Worm (Caenorhabditis elegans) whole organism, late embryonic: ENCODE results near the gene eak-7.

ENCODE experiments used
- C08G9.2 ChIP-seq: sonication (generic microtip); optimal IDR thresholded peaks from 2 replicates; lab custom pipeline; 2016; ENCODE audit warnings: mild to moderate bottlenecking, missing genetic modification characterization, moderate library complexity, missing compliant biosample characterization
- C38D4.7 ChIP-seq: fragments of 200-800 bp; sonication (Bioruptor generic); optimal IDR thresholded peaks from 2 replicates; lab custom pipeline; 2018; ENCODE audit warnings: mild to moderate bottlenecking, missing genetic modification characterization, moderate library complexity, missing compliant biosample characterization
- K09A11.1 ChIP-seq: sonication (generic microtip); optimal IDR thresholded peaks from 2 replicates; lab custom pipeline; 2017; ENCODE audit warnings: antibody characterized with exemption, mild to moderate bottlenecking, missing genetic modification characterization, missing compliant biosample characterization; ENCODE audit not compliant: insufficient read depth
- T23F11.4 ChIP-seq: fragments of 200-800 bp; sonication (Bioruptor generic); optimal IDR thresholded peaks from 2 replicates; lab custom pipeline; 2018; ENCODE audit warnings: mild to moderate bottlenecking, missing genetic modification characterization, missing compliant biosample characterization
- Y22D7AL.16 ChIP-seq: sonication (generic microtip); optimal IDR thresholded peaks from 2 replicates; lab custom pipeline; 2016; ENCODE audit warnings: missing genetic modification characterization, missing compliant biosample characterization
- ceh-14 ChIP-seq: sonication (generic microtip); optimal IDR thresholded peaks from 2 replicates; lab custom pipeline; 2016; ENCODE audit warnings: missing genotype, missing genetic modification characterization, missing compliant biosample characterization
- ceh-18 ChIP-seq: sonication (generic microtip); optimal IDR thresholded peaks from 2 replicates; lab custom pipeline; 2016; ENCODE audit warnings: missing genetic modification characterization, missing compliant biosample characterization
- ceh-19 ChIP-seq: fragments of 200-800 bp; sonication (Bioruptor generic); optimal IDR thresholded peaks from 2 replicates; lab custom pipeline; 2018; ENCODE audit warnings: mild to moderate bottlenecking, missing genetic modification characterization, missing compliant biosample characterization
- ceh-2 ChIP-seq: sonication (generic microtip); optimal IDR thresholded peaks from 2 replicates; lab custom pipeline; 2016; ENCODE audit warnings: missing genotype, missing genetic modification characterization, missing compliant biosample characterization
- ceh-30 ChIP-seq: fragments of 150-350 bp; optimal IDR thresholded peaks from 2 replicates; lab custom pipeline; 2014; ENCODE audit warnings: missing biosample characterization, missing genetic modification characterization
- ceh-31 ChIP-seq: sonication (generic microtip); optimal IDR thresholded peaks from 2 replicates; lab custom pipeline; 2016; ENCODE audit warnings: missing genetic modification characterization, missing compliant biosample characterization
- ceh-34 ChIP-seq: sonication (generic microtip); optimal IDR thresholded peaks from 2 replicates; lab custom pipeline; 2016; ENCODE audit warnings: mild to moderate bottlenecking, missing genetic modification characterization, missing compliant biosample characterization
- ceh-6 ChIP-seq: fragments of 200-800 bp; sonication (Bioruptor generic); optimal IDR thresholded peaks from 2 replicates; lab custom pipeline; 2018; ENCODE audit warnings: mild to moderate bottlenecking, missing genetic modification characterization, missing compliant biosample characterization
- ceh-9 ChIP-seq: sonication (generic microtip); optimal IDR thresholded peaks from 2 replicates; lab custom pipeline; 2016; ENCODE audit warnings: mild to moderate bottlenecking, missing genetic modification characterization, inconsistent platforms, missing compliant biosample characterization
- che-1 ChIP-seq: sonication (generic microtip); optimal IDR thresholded peaks from 2 replicates; lab custom pipeline; 2016; ENCODE audit warnings: mild to moderate bottlenecking, missing genetic modification characterization, missing compliant biosample characterization
- elt-2 ChIP-seq: sonication (generic microtip); optimal IDR thresholded peaks from 2 replicates; lab custom pipeline; 2016; ENCODE audit warnings: missing genetic modification reagents, missing genetic modification characterization, missing compliant biosample characterization
- elt-4 ChIP-seq: sonication (generic microtip); optimal IDR thresholded peaks from 2 replicates; lab custom pipeline; 2016; ENCODE audit warnings: missing genetic modification characterization, missing compliant biosample characterization
- ets-4 ChIP-seq: sonication (generic microtip); optimal IDR thresholded peaks from 2 replicates; lab custom pipeline; 2016; ENCODE audit warnings: missing genetic modification characterization, missing compliant biosample characterization
- eyg-1 ChIP-seq: sonication (generic microtip); optimal IDR thresholded peaks from 2 replicates; lab custom pipeline; 2016; ENCODE audit warnings: missing genotype, missing genetic modification characterization, missing compliant biosample characterization
- fax-1 ChIP-seq: sonication (generic microtip); optimal IDR thresholded peaks from 2 replicates; lab custom pipeline; 2016; ENCODE audit warnings: missing genotype, missing genetic modification characterization, missing compliant biosample characterization
- fkh-10 ChIP-seq: fragments of 150-350 bp; optimal IDR thresholded peaks from 2 replicates; lab custom pipeline; 2014; ENCODE audit warnings: missing biosample characterization, missing genetic modification reagents, missing genetic modification characterization
- fkh-6 ChIP-seq: sonication (generic microtip); optimal IDR thresholded peaks from 2 replicates; lab custom pipeline; 2016; ENCODE audit warnings: missing genetic modification characterization, missing compliant biosample characterization
- hlh-13 ChIP-seq: fragments of 200-800 bp; sonication (Bioruptor generic); optimal IDR thresholded peaks from 2 replicates; lab custom pipeline; 2018; ENCODE audit warnings: mild to moderate bottlenecking, missing genetic modification characterization, missing compliant biosample characterization
- hlh-15 ChIP-seq: sonication (generic microtip); optimal IDR thresholded peaks from 2 replicates; lab custom pipeline; 2016; ENCODE audit warnings: missing genetic modification characterization, missing compliant biosample characterization
- hlh-30 ChIP-seq: sonication (generic microtip); optimal IDR thresholded peaks from 2 replicates; lab custom pipeline; 2017; ENCODE audit warnings: antibody characterized with exemption, missing genetic modification characterization, missing compliant biosample characterization; ENCODE audit not compliant: insufficient read depth
- hlh-8 ChIP-seq: sonication (generic microtip); optimal IDR thresholded peaks from 2 replicates; lab custom pipeline; 2016; ENCODE audit warnings: missing genotype, missing genetic modification characterization, missing compliant biosample characterization
- lim-6 ChIP-seq: sonication (generic microtip); optimal IDR thresholded peaks from 2 replicates; lab custom pipeline; 2016; ENCODE audit warnings: missing genetic modification characterization, missing compliant biosample characterization
- madf-2 ChIP-seq: sonication (generic microtip); optimal IDR thresholded peaks from 2 replicates; lab custom pipeline; 2017; ENCODE audit warnings: missing genetic modification characterization, missing compliant biosample characterization
- mec-3 ChIP-seq: sonication (generic microtip); optimal IDR thresholded peaks from 2 replicates; lab custom pipeline; 2016; ENCODE audit warnings: borderline replicate concordance, missing genetic modification characterization, missing compliant biosample characterization
- nfya-1 ChIP-seq: sonication (generic microtip); optimal IDR thresholded peaks from 2 replicates; lab custom pipeline; 2017; ENCODE audit warnings: missing genetic modification characterization, mild to moderate bottlenecking, missing compliant biosample characterization, antibody characterized with exemption, moderate library complexity
- nhr-11 ChIP-seq: fragments of 150-350 bp; optimal IDR thresholded peaks from 2 replicates; lab custom pipeline; 2014; ENCODE audit warnings: missing biosample characterization, missing genetic modification characterization
- odd-2 ChIP-seq: sonication (generic microtip); optimal IDR thresholded peaks from 2 replicates; lab custom pipeline; 2017; ENCODE audit warnings: antibody characterized with exemption, mild to moderate bottlenecking, missing genetic modification characterization, missing compliant biosample characterization
- pag-3 ChIP-seq: sonication (generic microtip); optimal IDR thresholded peaks from 2 replicates; lab custom pipeline; 2016; ENCODE audit warnings: missing compliant biosample characterization, missing genetic modification characterization, borderline replicate concordance
- pat-9 ChIP-seq: fragments of 200-800 bp; sonication (Bioruptor generic); optimal IDR thresholded peaks from 2 replicates; lab custom pipeline; 2018; ENCODE audit warnings: mild to moderate bottlenecking, missing genetic modification characterization, moderate library complexity, missing compliant biosample characterization
- pax-1 ChIP-seq: fragments of 150-350 bp; optimal IDR thresholded peaks from 2 replicates; lab custom pipeline; 2014; ENCODE audit warnings: missing biosample characterization, missing genetic modification characterization
- pha-4 ChIP-seq: fragments of 150-350 bp; optimal IDR thresholded peaks from 2 replicates; lab custom pipeline; 2018; ENCODE audit warnings: missing biosample characterization, missing genetic modification reagents, missing genetic modification characterization
- pqm-1 ChIP-seq: sonication (generic microtip); optimal IDR thresholded peaks from 2 replicates; lab custom pipeline; 2016; ENCODE audit warnings: missing genetic modification characterization, missing compliant biosample characterization
- rnt-1 ChIP-seq: sonication (generic microtip); optimal IDR thresholded peaks from 2 replicates; lab custom pipeline; 2016; ENCODE audit warnings: missing genetic modification characterization, missing compliant biosample characterization
- sdc-2 ChIP-seq: sonication (generic microtip); optimal IDR thresholded peaks from 2 replicates; lab custom pipeline; 2016; ENCODE audit warnings: missing genotype, missing genetic modification characterization, missing compliant biosample characterization
- sox-2 ChIP-seq: fragments of 200-800 bp; sonication (Bioruptor generic); IDR thresholded peaks from 2 replicates; pipeline ENCODE4 v1.3.6; 2022; ENCODE audit warnings: missing genetic modification reagents, missing genetic modification characterization, missing compliant biosample characterization
- sox-4 ChIP-seq: sonication (generic microtip); optimal IDR thresholded peaks from 2 replicates; lab custom pipeline; 2017; ENCODE audit warnings: mild to moderate bottlenecking, missing genetic modification characterization, inconsistent platforms, missing compliant biosample characterization
- syd-9 ChIP-seq: sonication (generic microtip); optimal IDR thresholded peaks from 2 replicates; lab custom pipeline; 2016; ENCODE audit warnings: mild to moderate bottlenecking, missing genetic modification characterization, moderate library complexity, missing compliant biosample characterization
- ttx-3 ChIP-seq: sonication (generic microtip); optimal IDR thresholded peaks from 2 replicates; lab custom pipeline; 2016; ENCODE audit warnings: missing genetic modification reagents, missing genetic modification characterization, missing compliant biosample characterization
- unc-3 ChIP-seq, 2 experiments: fragments of 200-800 bp in 1 of 2; sonication (Bioruptor generic) in 1 of 2; sonication (generic microtip) in 1 of 2; conservative IDR thresholded peaks in 1 of 2; optimal IDR thresholded peaks in 1 of 2; 2 replicates each; pipeline versions ENCODE4 v1.3.6 to Lab custom; 2016 to 2022; ENCODE audit warnings: missing compliant biosample characterization in 2 of 2, missing genetic modification characterization in 2 of 2, missing genetic modification reagents in 1 of 2
- unc-42 ChIP-seq: sonication (generic microtip); optimal IDR thresholded peaks from 2 replicates; lab custom pipeline; 2016; ENCODE audit warnings: missing genotype, missing genetic modification characterization, missing compliant biosample characterization
- unc-55 ChIP-seq: sonication (generic microtip); optimal IDR thresholded peaks from 2 replicates; lab custom pipeline; 2017; ENCODE audit warnings: missing biosample characterization, missing genetic modification reagents, missing genetic modification characterization
- zip-5 ChIP-seq: sonication (generic microtip); optimal IDR thresholded peaks from 2 replicates; lab custom pipeline; 2016; ENCODE audit warnings: missing genetic modification characterization, missing compliant biosample characterization
- ztf-16 ChIP-seq: sonication (generic microtip); optimal IDR thresholded peaks from 2 replicates; lab custom pipeline; 2017; ENCODE audit warnings: missing genetic modification characterization, missing compliant biosample characterization

eak-7 gene

ce11 chrIV:12565933-12566540 lies at the start of gene eak-7:
eak-7 (minus strand) TSS chrIV:12565983.
- TF ChIP-seq T23F11.4 (GFP tag; lab: Kevin White, UChicago) (no peak), nfya-1 (tag; lab: Kevin White, UChicago) (no peak), hlh-8 (tag; lab: Kevin White, UChicago) (no peak)

- no peak for TF ChIP-seq pat-9 (tag; lab: Kevin White, UChicago)
- no peak for TF ChIP-seq elt-4 (tag; lab: Kevin White, UChicago)
- no peak for TF ChIP-seq ets-4 (tag; lab: Kevin White, UChicago)
- TF ChIP-seq rnt-1 (tag; lab: Kevin White, UChicago) = no peak
- no peak for TF ChIP-seq madf-2 (tag; lab: Kevin White, UChicago)
- TF ChIP-seq ceh-9 (tag; lab: Kevin White, UChicago) = no peak
- TF ChIP-seq unc-55 (GFP tag; lab: Kevin White, UChicago) = peak; percentile 28
- no peak for TF ChIP-seq mec-3 (tag; lab: Kevin White, UChicago)
- no peak for TF ChIP-seq hlh-15
- TF ChIP-seq pqm-1 = no peak
- TF ChIP-seq elt-2 (tag; lab: Kevin White, UChicago) = no peak
- TF ChIP-seq sox-2 = no peak
- no peak for TF ChIP-seq K09A11.1 (tag; lab: Kevin White, UChicago)
- no peak for TF ChIP-seq unc-42 (tag; lab: Kevin White, UChicago)
- TF ChIP-seq C08G9.2 (tag; lab: Kevin White, UChicago) = no peak
- no peak for TF ChIP-seq C38D4.7
- no peak for TF ChIP-seq ceh-2 (tag; lab: Kevin White, UChicago)
- TF ChIP-seq pha-4 (tag; lab: Kevin White, UChicago) = no peak
- no peak for TF ChIP-seq ceh-34 (tag; lab: Kevin White, UChicago)
- TF ChIP-seq odd-2 (tag; lab: Kevin White, UChicago) = no peak
- TF ChIP-seq nfya-1 (tag; lab: Kevin White, UChicago) = peak; percentile 21
- no peak for TF ChIP-seq pax-1
- no peak for TF ChIP-seq nhr-11 (tag; lab: Kevin White, UChicago)
- TF ChIP-seq unc-3 (GFP tag; conservative IDR thresholded peaks at IDR 0.05; lab: Robert Waterston, UW) = no peak
- TF ChIP-seq unc-3 (tag; optimal IDR thresholded peaks at IDR 0.05; lab: Kevin White, UChicago) = no peak
- no peak for TF ChIP-seq ceh-31 (tag; lab: Kevin White, UChicago)
- TF ChIP-seq fkh-6 (tag; lab: Kevin White, UChicago) = peak; percentile 24
- no peak for TF ChIP-seq sdc-2 (tag; lab: Kevin White, UChicago)
- no peak for TF ChIP-seq fax-1
- TF ChIP-seq syd-9 (tag; lab: Kevin White, UChicago) = no peak
- peak; percentile 15 for TF ChIP-seq ceh-18
- no peak for TF ChIP-seq hlh-13 (GFP tag; lab: Kevin White, UChicago)
- TF ChIP-seq pag-3 (tag; lab: Kevin White, UChicago) = no peak
- no peak for TF ChIP-seq ceh-14 (tag; lab: Kevin White, UChicago)
- no peak for TF ChIP-seq hlh-30 (tag; lab: Kevin White, UChicago)
- TF ChIP-seq ztf-16 (tag; lab: Kevin White, UChicago) = no peak
- TF ChIP-seq fkh-10 (GFP tag; lab: Kevin White, UChicago) = no peak
- TF ChIP-seq ceh-30 (tag; lab: Kevin White, UChicago) = no peak
- no peak for TF ChIP-seq ceh-19 (GFP tag; lab: Kevin White, UChicago)
- no peak for TF ChIP-seq ceh-6 (GFP tag; lab: Kevin White, UChicago)
- no peak for TF ChIP-seq T23F11.4 (GFP tag; lab: Kevin White, UChicago)
- TF ChIP-seq lim-6 (tag; lab: Kevin White, UChicago) = no peak
- TF ChIP-seq che-1 (tag; lab: Kevin White, UChicago) = no peak
- TF ChIP-seq zip-5 (tag; lab: Kevin White, UChicago) = no peak
- TF ChIP-seq sox-4 = no peak
- TF ChIP-seq Y22D7AL.16 (tag; lab: Kevin White, UChicago) = no peak
- no peak for TF ChIP-seq eyg-1 (tag; lab: Kevin White, UChicago)
- no peak for TF ChIP-seq ttx-3 (tag; lab: Kevin White, UChicago)
Measured at ce11 chrIV:12615122-12615745, 49.5 kb upstream of the eak-7 start.
